Worm (Caenorhabditis elegans) whole organism, L3 larva: ENCODE data around the gene C49C8.5.

Source experiments
- ZK546.5 ChIP-seq: sonication (generic microtip); optimal IDR thresholded peaks from 2 replicates; lab custom pipeline; 2017; ENCODE audit warnings: missing biosample characterization, missing genetic modification characterization
- elt-2 ChIP-seq: sonication (generic microtip); optimal IDR thresholded peaks from 2 replicates; lab custom pipeline; 2016; ENCODE audit warnings: missing genetic modification reagents, mild to moderate bottlenecking, missing genetic modification characterization, missing compliant biosample characterization
- unc-62 ChIP-seq: fragments of 150-350 bp; sonication (generic microtip); optimal IDR thresholded peaks from 4 replicates; lab custom pipeline; 2014; ENCODE audit warnings: missing biosample characterization, missing genetic modification reagents, missing genetic modification characterization

- no peak for TF ChIP-seq unc-62 (GFP tag; lab: Kevin White, UChicago)
- no peak for TF ChIP-seq elt-2 (tag; lab: Kevin White, UChicago)
- no peak for TF ChIP-seq ZK546.5
Observed at ce11 chrIV:8627328-8627727, 26.1 kb downstream of the C49C8.5 start, which contains the start of gene F42A9.11.
